Worm (Caenorhabditis elegans): ENCODE results near the gene C55A1.11.

- TF ChIP-seq tbx-7 (tag; optimal IDR thresholded peaks at IDR 0.05) (no peak), ama-1 (optimal IDR thresholded peaks at IDR 0.05) (no peak)
Measured at ce11 chrV:15602253-15602652, 23.4 kb upstream of the C55A1.11 start, which contains the start of gene fbxa-152.

Data from whole organism, late embryonic.